Worm (Caenorhabditis elegans) whole organism, young adult: ENCODE measurements around the gene C34C12.7.
A peak's percentile ranks its signal among the peaks of the same experiment; 100 is the strongest.

Experiments
- B0336.3 ChIP-seq: fragments of 200-800 bp; sonication (Bioruptor generic); IDR thresholded peaks from 2 replicates; pipeline ENCODE4 v1.3.6; 2022; ENCODE audit warnings: missing genetic modification characterization, missing compliant biosample characterization
- F22D6.2 ChIP-seq: sonication (generic microtip); optimal IDR thresholded peaks from 2 replicates; lab custom pipeline; 2016; ENCODE audit warnings: mild to moderate bottlenecking, missing genetic modification characterization, missing compliant biosample characterization
- F23B12.7 ChIP-seq: sonication (generic microtip); optimal IDR thresholded peaks from 2 replicates; lab custom pipeline; 2017; ENCODE audit warnings: missing genetic modification characterization, mild to moderate bottlenecking, missing compliant biosample characterization, antibody characterized with exemption, moderate library complexity; ENCODE audit not compliant: insufficient read depth
- F33H1.4 ChIP-seq: fragments of 200-800 bp; sonication (Bioruptor generic); IDR thresholded peaks from 2 replicates; pipeline ENCODE4 v1.3.6; 2022; ENCODE audit warnings: missing genetic modification reagents, missing genetic modification characterization, missing compliant biosample characterization
- F37B4.10 ChIP-seq: fragments of 200-800 bp; sonication (Bioruptor generic); IDR thresholded peaks from 2 replicates; pipeline ENCODE4 v1.3.6; 2022; ENCODE audit warnings: missing genetic modification characterization, missing compliant biosample characterization
- F57A8.1 ChIP-seq: fragments of 200-800 bp; sonication (Bioruptor generic); optimal IDR thresholded peaks from 2 replicates; lab custom pipeline; 2018; ENCODE audit warnings: mild to moderate bottlenecking, missing genetic modification characterization, moderate library complexity, missing compliant biosample characterization
- K11D2.4 ChIP-seq: fragments of 200-800 bp; sonication (Bioruptor generic); IDR thresholded peaks from 2 replicates; pipeline ENCODE4 v1.3.6; 2022; ENCODE audit warnings: missing genetic modification reagents, missing genetic modification characterization, missing compliant biosample characterization
- T26A5.8 ChIP-seq: sonication (generic microtip); optimal IDR thresholded peaks from 2 replicates; lab custom pipeline; 2016; ENCODE audit warnings: missing genetic modification characterization, missing compliant biosample characterization
- Y53G8AR.9 ChIP-seq: fragments of 200-800 bp; sonication (Bioruptor generic); conservative IDR thresholded peaks from 2 replicates; pipeline ENCODE4 v1.3.6; 2022; ENCODE audit warnings: missing genetic modification reagents, missing genetic modification characterization, missing compliant biosample characterization
- Y56A3A.18 ChIP-seq: fragments of 200-800 bp; sonication (Bioruptor generic); IDR thresholded peaks from 2 replicates; pipeline ENCODE4 v1.3.6; 2022; ENCODE audit warnings: missing genetic modification reagents, missing genetic modification characterization, missing compliant biosample characterization
- ZK185.1 ChIP-seq: sonication (generic microtip); optimal IDR thresholded peaks from 2 replicates; lab custom pipeline; 2016; ENCODE audit warnings: mild to moderate bottlenecking, missing genetic modification characterization, missing compliant biosample characterization; ENCODE audit not compliant: poor library complexity, severe bottlenecking
- akir-1 ChIP-seq: fragments of 200-800 bp; sonication (Bioruptor generic); optimal IDR thresholded peaks from 2 replicates; lab custom pipeline; 2018; ENCODE audit warnings: mild to moderate bottlenecking, missing genetic modification characterization, moderate library complexity, missing compliant biosample characterization
- aptf-2 ChIP-seq: fragments of 200-800 bp; sonication (Bioruptor generic); conservative IDR thresholded peaks from 2 replicates; pipeline ENCODE4 v1.3.6; 2022; ENCODE audit warnings: missing genetic modification reagents, missing genetic modification characterization, missing compliant biosample characterization
- atf-7 ChIP-seq: sonication (generic microtip); optimal IDR thresholded peaks from 2 replicates; lab custom pipeline; 2017; ENCODE audit warnings: mild to moderate bottlenecking, missing genetic modification characterization, missing compliant biosample characterization
- bed-2 ChIP-seq: fragments of 200-800 bp; sonication (Bioruptor generic); IDR thresholded peaks from 2 replicates; pipeline ENCODE4 v1.3.6; 2022; ENCODE audit warnings: missing genetic modification reagents, missing genetic modification characterization, missing compliant biosample characterization
- cebp-2 ChIP-seq: fragments of 200-800 bp; sonication (Bioruptor generic); IDR thresholded peaks from 2 replicates; pipeline ENCODE4 v1.3.6; 2022; ENCODE audit warnings: missing genetic modification characterization, missing compliant biosample characterization
- ceh-100 ChIP-seq: fragments of 200-800 bp; sonication (Bioruptor generic); IDR thresholded peaks from 2 replicates; pipeline ENCODE4 v1.3.6; 2022; ENCODE audit warnings: missing genetic modification reagents, missing genetic modification characterization, missing compliant biosample characterization
- ceh-27 ChIP-seq: fragments of 200-800 bp; sonication (Bioruptor generic); optimal IDR thresholded peaks from 2 replicates; lab custom pipeline; 2018; ENCODE audit warnings: mild to moderate bottlenecking, missing genetic modification characterization, moderate library complexity, missing compliant biosample characterization
- chd-7 ChIP-seq: sonication (generic microtip); optimal IDR thresholded peaks from 2 replicates; lab custom pipeline; 2016; ENCODE audit warnings: mild to moderate bottlenecking, missing genetic modification characterization, moderate library complexity, missing compliant biosample characterization
- die-1 ChIP-seq: sonication (generic microtip); optimal IDR thresholded peaks from 2 replicates; lab custom pipeline; 2016; ENCODE audit warnings: missing genotype, mild to moderate bottlenecking, missing genetic modification characterization, missing compliant biosample characterization
- egrh-3 ChIP-seq: fragments of 200-800 bp; sonication (Bioruptor generic); IDR thresholded peaks from 2 replicates; pipeline ENCODE4 v1.3.6; 2022; ENCODE audit warnings: missing genetic modification reagents, missing genetic modification characterization, missing compliant biosample characterization
- fkh-3 ChIP-seq: sonication (generic microtip); optimal IDR thresholded peaks from 2 replicates; lab custom pipeline; 2016; ENCODE audit warnings: mild to moderate bottlenecking, missing genetic modification characterization, missing compliant biosample characterization
- hmg-20 ChIP-seq: fragments of 200-800 bp; sonication (Bioruptor generic); IDR thresholded peaks from 2 replicates; pipeline ENCODE4 v1.3.6; 2022; ENCODE audit warnings: missing genetic modification reagents, missing genetic modification characterization, missing compliant biosample characterization
- let-526 ChIP-seq: fragments of 200-800 bp; sonication (Bioruptor generic); IDR thresholded peaks from 2 replicates; pipeline ENCODE4 v1.3.6; 2022; ENCODE audit warnings: missing genetic modification reagents, missing genetic modification characterization, missing compliant biosample characterization
- lin-26 ChIP-seq: fragments of 200-800 bp; sonication (Bioruptor generic); IDR thresholded peaks from 2 replicates; pipeline ENCODE4 v1.3.6; 2022; ENCODE audit warnings: missing genetic modification reagents, missing genetic modification characterization, missing compliant biosample characterization
- lin-35 ChIP-seq, 3 experiments: fragments of 150-350 bp in 2 of 3; sonication (generic microtip) in 1 of 3; optimal IDR thresholded peaks; 2 replicates each; lab custom pipeline; 2014 to 2018; ENCODE audit warnings: missing biosample characterization in 3 of 3, missing genetic modification characterization in 3 of 3, missing genetic modification reagents in 3 of 3
- lin-54 ChIP-seq: fragments of 200-800 bp; sonication (Bioruptor generic); optimal IDR thresholded peaks from 2 replicates; lab custom pipeline; 2018; ENCODE audit warnings: mild to moderate bottlenecking, missing genetic modification characterization, missing compliant biosample characterization
- lir-1 ChIP-seq: fragments of 200-800 bp; sonication (Bioruptor generic); conservative IDR thresholded peaks from 2 replicates; pipeline ENCODE4 v1.3.6; 2022; ENCODE audit warnings: missing genetic modification reagents, missing genetic modification characterization, missing compliant biosample characterization
- madf-10 ChIP-seq: sonication (generic microtip); optimal IDR thresholded peaks from 2 replicates; lab custom pipeline; 2016; ENCODE audit warnings: mild to moderate bottlenecking, missing genetic modification characterization, missing compliant biosample characterization
- mes-4 ChIP-seq: sonication (generic microtip); optimal IDR thresholded peaks from 2 replicates; lab custom pipeline; 2016; ENCODE audit warnings: missing genotype, missing genetic modification characterization, missing compliant biosample characterization
- mxl-1 ChIP-seq: sonication (generic microtip); optimal IDR thresholded peaks from 2 replicates; lab custom pipeline; 2016; ENCODE audit warnings: missing genetic modification characterization, missing compliant biosample characterization
- nfya-2 ChIP-seq: fragments of 200-800 bp; sonication (Bioruptor generic); IDR thresholded peaks from 2 replicates; pipeline ENCODE4 v1.3.6; 2022; ENCODE audit warnings: missing genetic modification reagents, missing genetic modification characterization, missing compliant biosample characterization
- nfyb-1 ChIP-seq: fragments of 200-800 bp; sonication (Bioruptor generic); IDR thresholded peaks from 2 replicates; pipeline ENCODE4 v1.3.6; 2022; ENCODE audit warnings: missing genetic modification reagents, missing genetic modification characterization, missing compliant biosample characterization
- nhr-120 ChIP-seq: fragments of 200-800 bp; sonication (Bioruptor generic); IDR thresholded peaks from 2 replicates; pipeline ENCODE4 v1.3.6; 2022; ENCODE audit warnings: missing genetic modification characterization, missing compliant biosample characterization
- nhr-27 ChIP-seq: fragments of 200-800 bp; sonication (Bioruptor generic); optimal IDR thresholded peaks from 2 replicates; lab custom pipeline; 2018; ENCODE audit warnings: mild to moderate bottlenecking, missing genetic modification characterization, moderate library complexity, missing compliant biosample characterization
- nhr-90 ChIP-seq: sonication (generic microtip); optimal IDR thresholded peaks from 2 replicates; lab custom pipeline; 2016; ENCODE audit warnings: missing genotype, mild to moderate bottlenecking, missing genetic modification characterization, missing compliant biosample characterization
- pbrm-1 ChIP-seq: fragments of 200-800 bp; sonication (Bioruptor generic); IDR thresholded peaks from 2 replicates; pipeline ENCODE4 v1.3.6; 2022; ENCODE audit warnings: missing genetic modification reagents, missing genetic modification characterization, missing compliant biosample characterization
- repo-1 ChIP-seq: sonication (generic microtip); optimal IDR thresholded peaks from 2 replicates; lab custom pipeline; 2017; ENCODE audit warnings: mild to moderate bottlenecking, missing genetic modification characterization, missing compliant biosample characterization
- sea-2 ChIP-seq: fragments of 200-800 bp; sonication (Bioruptor generic); IDR thresholded peaks from 2 replicates; pipeline ENCODE4 v1.3.6; 2022; ENCODE audit warnings: missing genetic modification characterization, missing compliant biosample characterization
- snpc-1.1 ChIP-seq: sonication (generic microtip); optimal IDR thresholded peaks from 2 replicates; lab custom pipeline; 2017; ENCODE audit warnings: missing genetic modification characterization, mild to moderate bottlenecking, missing compliant biosample characterization, antibody characterized with exemption, moderate library complexity, missing genotype, missing genetic modification reagents; ENCODE audit not compliant: insufficient read depth
- snpc-1.3 ChIP-seq: sonication (generic microtip); optimal IDR thresholded peaks from 2 replicates; lab custom pipeline; 2017; ENCODE audit warnings: missing genetic modification characterization, mild to moderate bottlenecking, missing compliant biosample characterization, antibody characterized with exemption, moderate library complexity, missing genotype, missing genetic modification reagents; ENCODE audit not compliant: insufficient read depth
- snpc-3.4 ChIP-seq: sonication (generic microtip); optimal IDR thresholded peaks from 2 replicates; lab custom pipeline; 2017; ENCODE audit warnings: missing genetic modification characterization, mild to moderate bottlenecking, missing compliant biosample characterization, antibody characterized with exemption, moderate library complexity, missing genotype, missing genetic modification reagents
- sptf-2 ChIP-seq: fragments of 200-800 bp; sonication (Bioruptor generic); optimal IDR thresholded peaks from 2 replicates; lab custom pipeline; 2018; ENCODE audit warnings: mild to moderate bottlenecking, missing genetic modification characterization, missing compliant biosample characterization
- tbx-9 ChIP-seq: sonication (generic microtip); optimal IDR thresholded peaks from 2 replicates; lab custom pipeline; 2016; ENCODE audit warnings: borderline replicate concordance, missing genetic modification characterization, inconsistent platforms, missing compliant biosample characterization
- unc-130 ChIP-seq: sonication (generic microtip); optimal IDR thresholded peaks from 2 replicates; lab custom pipeline; 2016; ENCODE audit warnings: missing genetic modification reagents, missing genetic modification characterization, missing compliant biosample characterization
- xnd-1 ChIP-seq: sonication (generic microtip); optimal IDR thresholded peaks from 2 replicates; lab custom pipeline; 2016; ENCODE audit warnings: missing genotype, missing genetic modification reagents, missing genetic modification characterization, missing compliant biosample characterization
- ztf-18 ChIP-seq: sonication (generic microtip); optimal IDR thresholded peaks from 2 replicates; lab custom pipeline; 2016; ENCODE audit warnings: missing genotype, mild to moderate bottlenecking, missing genetic modification characterization, missing compliant biosample characterization
- ztf-28 ChIP-seq: fragments of 200-800 bp; sonication (Bioruptor generic); IDR thresholded peaks from 2 replicates; pipeline ENCODE4 v1.3.6; 2022; ENCODE audit warnings: missing genetic modification reagents, missing genetic modification characterization, missing compliant biosample characterization
- ztf-6 ChIP-seq: fragments of 200-800 bp; sonication (Bioruptor generic); IDR thresholded peaks from 2 replicates; pipeline ENCODE4 v1.3.6; 2022; ENCODE audit warnings: missing genetic modification reagents, missing genetic modification characterization, missing compliant biosample characterization

The C34C12.7 gene

ce11 chrIII:3499850-3500249 is 11.7 kb upstream of the C34C12.7 start (continued):
- no peak for TF ChIP-seq atf-7
- TF ChIP-seq nfya-2 (GFP tag; lab: Robert Waterston, UW): no peak
- no peak for TF ChIP-seq Y56A3A.18
- TF ChIP-seq sea-2 (GFP tag; lab: Robert Waterston, UW): no peak
- no peak for TF ChIP-seq sptf-2 (GFP tag; lab: Kevin White, UChicago)
- TF ChIP-seq nfyb-1: no peak
- TF ChIP-seq ceh-100 (GFP tag; lab: Robert Waterston, UW): peak; percentile 96
- TF ChIP-seq nhr-90 (tag; lab: Kevin White, UChicago): no peak
- peak; percentile 22; the same call in 1 of the 2 replicates for TF ChIP-seq pbrm-1 (GFP tag; lab: Robert Waterston, UW)
- peak; percentile 72; the same call in 1 of the 2 replicates for TF ChIP-seq let-526 (GFP tag; lab: Robert Waterston, UW)
- TF ChIP-seq madf-10 (tag; lab: Kevin White, UChicago): no peak
- TF ChIP-seq xnd-1 (tag; lab: Kevin White, UChicago): no peak
- TF ChIP-seq unc-130 (GFP tag; lab: Kevin White, UChicago): no peak
- TF ChIP-seq fkh-3 (tag; lab: Kevin White, UChicago): no peak
- no peak for TF ChIP-seq repo-1 (tag; lab: Kevin White, UChicago)
- no peak for TF ChIP-seq nhr-27 (tag; lab: Kevin White, UChicago)
- peak; percentile 74; the same call in 1 of the 2 replicates for TF ChIP-seq ztf-28 (GFP tag; lab: Robert Waterston, UW)
- TF ChIP-seq T26A5.8 (tag; lab: Kevin White, UChicago): no peak
- no peak for TF ChIP-seq F57A8.1 (GFP tag; lab: Kevin White, UChicago)
- peak; percentile 18 for TF ChIP-seq chd-7 (tag; lab: Kevin White, UChicago)
- no peak for TF ChIP-seq ztf-6 (GFP tag; lab: Robert Waterston, UW)
- no peak for TF ChIP-seq hmg-20 (GFP tag; lab: Robert Waterston, UW)
- TF ChIP-seq K11D2.4 (GFP tag; lab: Robert Waterston, UW): peak; percentile 39; the same call in 1 of the 2 replicates
- TF ChIP-seq egrh-3 (GFP tag; lab: Robert Waterston, UW): no peak
- no peak for TF ChIP-seq Y53G8AR.9 (GFP tag; lab: Robert Waterston, UW)
- peak; percentile 11 for TF ChIP-seq lin-54 (GFP tag; lab: Kevin White, UChicago)
- no peak for TF ChIP-seq lin-35 (GFP tag; optimal IDR thresholded peaks at IDR 0.05; lab: Kevin White, UChicago)
- TF ChIP-seq lin-26: no peak
- TF ChIP-seq akir-1 (GFP tag; lab: Kevin White, UChicago): no peak
- no peak for TF ChIP-seq snpc-1.1 (tag; lab: Kevin White, UChicago)
- no peak for TF ChIP-seq nhr-120 (GFP tag; lab: Robert Waterston, UW)
- TF ChIP-seq mes-4 (tag; lab: Kevin White, UChicago): no peak
- TF ChIP-seq mxl-1 (tag; lab: Kevin White, UChicago): no peak
- TF ChIP-seq ZK185.1: no peak
- 0 out of 2 replicates have a peak, but pooled peaks have one; percentile 35 for TF ChIP-seq bed-2 (GFP tag; lab: Robert Waterston, UW)
- no peak for TF ChIP-seq snpc-1.3 (tag; lab: Kevin White, UChicago)
- 0 out of 2 replicates have a peak, but pooled peaks have one; percentile 50 for TF ChIP-seq aptf-2 (GFP tag; lab: Robert Waterston, UW)
- peak; percentile 39 for TF ChIP-seq ceh-27 (GFP tag; lab: Kevin White, UChicago)
- TF ChIP-seq ztf-18: peak; percentile 18
- TF ChIP-seq tbx-9 (tag; lab: Kevin White, UChicago): no peak
- TF ChIP-seq F23B12.7 (tag; lab: Kevin White, UChicago): no peak
- TF ChIP-seq snpc-3.4: no peak
- TF ChIP-seq B0336.3 (GFP tag; lab: Robert Waterston, UW): no peak
- TF ChIP-seq F33H1.4: 0 out of 2 replicates have a peak, but pooled peaks have one; percentile 28
- no peak for TF ChIP-seq F22D6.2 (tag; lab: Kevin White, UChicago)
- TF ChIP-seq lir-1 (GFP tag; lab: Robert Waterston, UW): no peak
- TF ChIP-seq die-1 (tag; lab: Kevin White, UChicago): no peak
- no peak for TF ChIP-seq F37B4.10 (GFP tag; lab: Robert Waterston, UW)
- TF ChIP-seq cebp-2 (GFP tag; lab: Robert Waterston, UW): no peak
